Fruit fly (Drosophila melanogaster): Measurements from ENCODE around the gene Hsp67Bc.
A peak's percentile ranks its signal among the peaks of the same experiment; 100 is the strongest.

Hsp67Bc gene

dm6 chr3L:9360217-9360692 is 12.0 kb downstream of the Hsp67Bc start, which contains the start of gene Pdxk (continued):
- TF ChIP-seq CG31388 (GFP tag; optimal IDR thresholded peaks at IDR 0.05) (no peak), psq (GFP tag; optimal IDR thresholded peaks at IDR 0.05) (no peak), CG16863 (GFP tag; optimal IDR thresholded peaks at IDR 0.05) (no peak), Oaz (GFP tag; IDR thresholded peaks at IDR 0.05) (no peak), CG3281 (GFP tag; optimal IDR thresholded peaks at IDR 0.05) (peak; percentile 20), bsh (GFP tag; optimal IDR thresholded peaks at IDR 0.05) (no peak), onecut (GFP tag; IDR thresholded peaks at IDR 0.05) (peak; percentile 69; the same call in 1 of the 2 replicates), bowl (GFP tag; IDR thresholded peaks at IDR 0.05) (no peak), CG14050 (GFP tag; IDR thresholded peaks at IDR 0.05) (no peak), prd (optimal IDR thresholded peaks at IDR 0.05) (no peak), prd (GFP tag; IDR thresholded peaks at IDR 0.05) (no peak), Sox102F (GFP tag; optimal IDR thresholded peaks at IDR 0.05) (no peak), unpg (GFP tag; optimal IDR thresholded peaks at IDR 0.05) (no peak), bab2 (GFP tag; optimal IDR thresholded peaks at IDR 0.05) (no peak), D (optimal IDR thresholded peaks at IDR 0.05) (no peak), D (GFP tag; optimal IDR thresholded peaks at IDR 0.05) (no peak), tna (GFP tag; IDR thresholded peaks at IDR 0.05; ENCODE audit: partially characterized antibody) (no peak), Ssrp (tag; optimal IDR thresholded peaks at IDR 0.05) (no peak), fd3F (GFP tag; optimal IDR thresholded peaks at IDR 0.05) (no peak), chif (GFP tag; optimal IDR thresholded peaks at IDR 0.05) (no peak), CG3407 (GFP tag; optimal IDR thresholded peaks at IDR 0.05) (no peak), CG10366 (GFP tag; IDR thresholded peaks at IDR 0.05) (no peak), Six4 (GFP tag; optimal IDR thresholded peaks at IDR 0.05) (no peak), pb (GFP tag; optimal IDR thresholded peaks at IDR 0.05) (no peak), stwl (tag; optimal IDR thresholded peaks at IDR 0.05) (peak; percentile 43), exex (tag; optimal IDR thresholded peaks at IDR 0.05) (peak; percentile 67), CG12391 (tag; optimal IDR thresholded peaks at IDR 0.05) (peak; percentile 31), sc (optimal IDR thresholded peaks at IDR 0.05) (no peak), sc (GFP tag; optimal IDR thresholded peaks at IDR 0.05) (no peak), wek (GFP tag; optimal IDR thresholded peaks at IDR 0.05) (peak; percentile 59), tx (GFP tag; optimal IDR thresholded peaks at IDR 0.05) (no peak), disco-r (GFP tag; optimal IDR thresholded peaks at IDR 0.05) (no peak), CrebB (tag; optimal IDR thresholded peaks at IDR 0.05) (peak; percentile 45), CG11696 (GFP tag; IDR thresholded peaks at IDR 0.05) (no peak), CG31441 (GFP tag; IDR thresholded peaks at IDR 0.05) (0 out of 2 replicates have a peak, but pooled peaks have one; percentile 21), abd-A (tag; optimal IDR thresholded peaks at IDR 0.05) (no peak), peb (GFP tag; IDR thresholded peaks at IDR 0.05) (no peak), Dek (tag; optimal IDR thresholded peaks at IDR 0.05) (no peak), CG17829 (tag; optimal IDR thresholded peaks at IDR 0.05) (no peak), CG6791 (GFP tag; IDR thresholded peaks at IDR 0.05; ENCODE audit: partially characterized antibody) (no peak), CG33213 (GFP tag; optimal IDR thresholded peaks at IDR 0.05) (no peak), CG4854 (GFP tag; optimal IDR thresholded peaks at IDR 0.05) (no peak), CG9817 (tag; optimal IDR thresholded peaks at IDR 0.05) (no peak), Bteb2 (GFP tag; optimal IDR thresholded peaks at IDR 0.05) (no peak), HmgZ (tag; optimal IDR thresholded peaks at IDR 0.05) (peak; percentile 53), trem (tag; optimal IDR thresholded peaks at IDR 0.05) (no peak), Med (GFP tag) (peak; percentile 81), CG13296 (GFP tag; optimal IDR thresholded peaks at IDR 0.05) (peak; percentile 70), CG7839 (tag; optimal IDR thresholded peaks at IDR 0.05) (no peak), CG1024 (GFP tag; IDR thresholded peaks at IDR 0.05) (no peak), CG8765 (GFP tag; IDR thresholded peaks at IDR 0.05) (no peak), lmd (GFP tag; IDR thresholded peaks at IDR 0.05) (no peak)

All from whole organism, embryonic.